Worm (Caenorhabditis elegans): ENCODE data around the gene adal-1.

DNA sequence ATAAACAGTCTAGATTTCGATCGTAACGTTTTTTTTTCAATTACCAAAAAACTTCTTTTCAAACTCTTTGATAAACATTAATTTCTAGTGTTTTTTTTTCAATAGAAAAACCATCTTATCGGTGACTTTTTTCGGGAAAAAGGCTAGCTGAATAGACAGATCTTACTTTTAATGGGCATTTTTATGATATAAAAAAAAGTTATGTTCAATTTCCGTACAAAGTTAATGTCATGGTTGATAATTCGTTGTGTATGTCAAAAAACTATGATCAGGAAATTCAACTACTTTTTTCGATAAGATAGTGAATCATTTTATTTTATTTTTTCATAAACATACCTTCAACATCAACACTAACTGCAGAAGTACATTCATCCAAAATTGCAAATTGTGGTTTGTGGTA lies 8.9 kb downstream of the adal-1 start:
- TF ChIP-seq lin-13 (GFP tag; optimal IDR thresholded peaks at IDR 0.05): no peak
- no peak for TF ChIP-seq nhr-71 (tag; optimal IDR thresholded peaks at IDR 0.05)
- no peak for TF ChIP-seq mep-1 (tag; optimal IDR thresholded peaks at IDR 0.05)
- no peak for TF ChIP-seq C16A3.4 (tag; optimal IDR thresholded peaks at IDR 0.05)
- no peak for TF ChIP-seq pag-3 (tag; optimal IDR thresholded peaks at IDR 0.05; ENCODE audit: borderline replicate concordance, insufficient read depth)
- no peak for TF ChIP-seq elt-3 (tag; optimal IDR thresholded peaks at IDR 0.05)
- TF ChIP-seq efl-3 (GFP tag; optimal IDR thresholded peaks at IDR 0.05): no peak
- TF ChIP-seq ceh-63 (GFP tag; optimal IDR thresholded peaks at IDR 0.05): no peak
- no peak for TF ChIP-seq blmp-1 (tag; optimal IDR thresholded peaks at IDR 0.05)
- no peak for TF ChIP-seq mdl-1 (tag; optimal IDR thresholded peaks at IDR 0.05)
- no peak for TF ChIP-seq mef-2 (tag; optimal IDR thresholded peaks at IDR 0.05)
- TF ChIP-seq nhr-47 (tag; optimal IDR thresholded peaks at IDR 0.05): no peak
- TF ChIP-seq nhr-237 (tag; optimal IDR thresholded peaks at IDR 0.05): no peak

All from whole organism, L1 larva.